Worm (Caenorhabditis elegans) whole organism, early embryonic: ENCODE measurements around the gene cdh-10.

ENCODE experiments used
- B0310.2 ChIP-seq: sonication (generic microtip); optimal IDR thresholded peaks from 2 replicates; lab custom pipeline; 2016; ENCODE audit warnings: mild to moderate bottlenecking, missing genetic modification characterization, missing compliant biosample characterization
- F13C5.2 ChIP-seq: sonication (generic microtip); optimal IDR thresholded peaks from 2 replicates; lab custom pipeline; 2017; ENCODE audit warnings: mild to moderate bottlenecking, missing genetic modification characterization, inconsistent platforms, missing compliant biosample characterization
- aly-1 ChIP-seq: sonication (generic microtip); optimal IDR thresholded peaks from 2 replicates; lab custom pipeline; 2016; ENCODE audit warnings: missing genetic modification characterization, missing compliant biosample characterization
- ama-1 ChIP-seq: fragments of 150-350 bp; optimal IDR thresholded peaks from 2 replicates; lab custom pipeline; 2014
- ceh-13 ChIP-seq: fragments of 200-800 bp; sonication (Bioruptor generic); optimal IDR thresholded peaks from 2 replicates; lab custom pipeline; 2018; ENCODE audit warnings: mild to moderate bottlenecking, missing genetic modification characterization, missing compliant biosample characterization
- ceh-36 ChIP-seq: sonication (generic microtip); optimal IDR thresholded peaks from 2 replicates; lab custom pipeline; 2016; ENCODE audit warnings: missing genetic modification characterization, inconsistent platforms, missing compliant biosample characterization
- ets-7 ChIP-seq: sonication (generic microtip); optimal IDR thresholded peaks from 2 replicates; lab custom pipeline; 2016; ENCODE audit warnings: missing genotype, missing genetic modification characterization, missing compliant biosample characterization
- flt-1 ChIP-seq: fragments of 200-800 bp; sonication (Bioruptor generic); IDR thresholded peaks from 2 replicates; pipeline ENCODE4 v1.3.6; 2022; ENCODE audit warnings: missing genetic modification characterization, missing compliant biosample characterization
- hmbx-1 ChIP-seq: sonication (generic microtip); optimal IDR thresholded peaks from 2 replicates; lab custom pipeline; 2016; ENCODE audit warnings: mild to moderate bottlenecking, missing genetic modification characterization, missing compliant biosample characterization
- hmg-4 ChIP-seq: fragments of 200-800 bp; sonication (Bioruptor generic); optimal IDR thresholded peaks from 2 replicates; lab custom pipeline; 2018; ENCODE audit warnings: mild to moderate bottlenecking, missing genetic modification characterization, missing compliant biosample characterization
- hnd-1 ChIP-seq: sonication (generic microtip); optimal IDR thresholded peaks from 2 replicates; lab custom pipeline; 2016; ENCODE audit warnings: missing genetic modification characterization, missing compliant biosample characterization
- pes-1 ChIP-seq: fragments of 200-800 bp; sonication (Bioruptor generic); IDR thresholded peaks from 2 replicates; pipeline ENCODE4 v1.3.6; 2022; ENCODE audit warnings: missing genetic modification reagents, missing genetic modification characterization, missing compliant biosample characterization
- scrt-1 ChIP-seq: fragments of 200-800 bp; sonication (Bioruptor generic); IDR thresholded peaks from 2 replicates; pipeline ENCODE4 v1.3.6; 2022; ENCODE audit warnings: missing genetic modification characterization, missing compliant biosample characterization
- sea-1 ChIP-seq: fragments of 200-800 bp; sonication (Bioruptor generic); conservative IDR thresholded peaks from 2 replicates; pipeline ENCODE4 v1.3.6; 2022; ENCODE audit warnings: missing genetic modification characterization, missing compliant biosample characterization
- tbx-11 ChIP-seq: fragments of 200-800 bp; sonication (Bioruptor generic); IDR thresholded peaks from 2 replicates; pipeline ENCODE4 v1.3.6; 2022; ENCODE audit warnings: missing genetic modification characterization, missing compliant biosample characterization
- tbx-37 ChIP-seq: fragments of 200-800 bp; sonication (Bioruptor generic); conservative IDR thresholded peaks from 2 replicates; pipeline ENCODE4 v1.3.6; 2022; ENCODE audit warnings: missing genetic modification reagents, missing genetic modification characterization, missing compliant biosample characterization
- tra-4 ChIP-seq: sonication (generic microtip); optimal IDR thresholded peaks from 2 replicates; lab custom pipeline; 2017; ENCODE audit warnings: missing genetic modification characterization, missing compliant biosample characterization

cdh-10 gene

ce11 chrIV:2390804-2391203 is 72.4 kb downstream of the cdh-10 start, which contains the start of gene eri-5:
eri-5 (plus strand) TSS chrIV:2390821.
- TF ChIP-seq F13C5.2 (tag; lab: Kevin White, UChicago) (no peak), sea-1 (no peak), scrt-1 (no peak), tra-4 (no peak), tbx-11 (GFP tag; lab: Robert Waterston, UW) (no peak), tbx-37 (GFP tag; lab: Robert Waterston, UW) (no peak), B0310.2 (no peak), ceh-36 (no peak), aly-1 (tag; lab: Kevin White, UChicago) (no peak), hmbx-1 (tag; lab: Kevin White, UChicago) (no peak), hmg-4 (GFP tag; lab: Kevin White, UChicago) (no peak), ets-7 (tag; lab: Kevin White, UChicago) (no peak), hnd-1 (tag; lab: Kevin White, UChicago) (no peak), pes-1 (GFP tag; lab: Robert Waterston, UW) (no peak), ama-1 (lab: Kevin White, UChicago) (no peak), flt-1 (GFP tag; lab: Robert Waterston, UW) (no peak)

- TF ChIP-seq ama-1 (lab: Kevin White, UChicago) (no peak), tra-4 (no peak), B0310.2 (peak; percentile 15), flt-1 (GFP tag; lab: Robert Waterston, UW) (no peak), hnd-1 (tag; lab: Kevin White, UChicago) (no peak), scrt-1 (no peak), hmbx-1 (tag; lab: Kevin White, UChicago) (peak; percentile 14), F13C5.2 (tag; lab: Kevin White, UChicago) (no peak), tbx-11 (GFP tag; lab: Robert Waterston, UW) (no peak), ceh-13 (GFP tag; lab: Kevin White, UChicago) (no peak), sea-1 (no peak), pes-1 (GFP tag; lab: Robert Waterston, UW) (0 out of 2 replicates have a peak, but pooled peaks have one; percentile 22)
Observed at ce11 chrIV:2390251-2390672, 72.9 kb downstream of the cdh-10 start.

DNA sequence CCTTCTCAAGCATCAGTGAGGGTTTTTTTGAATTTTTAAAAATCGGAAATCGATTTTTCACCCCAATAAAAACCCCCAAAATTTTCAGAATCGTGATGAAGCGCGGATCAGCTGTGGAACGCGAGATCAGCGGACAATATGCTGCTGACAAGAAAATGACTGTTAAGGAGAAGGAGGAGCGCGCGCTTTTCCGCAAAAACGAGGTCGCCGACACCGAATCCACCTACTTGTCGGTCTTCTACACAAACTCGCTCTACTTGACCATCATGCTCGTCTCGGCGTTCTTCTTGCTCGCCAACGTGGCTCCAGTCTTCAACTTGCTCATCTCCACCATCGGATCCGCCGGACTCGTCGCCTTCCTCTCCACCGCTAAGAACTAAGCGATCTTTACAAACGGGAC is 73.4 kb downstream of the cdh-10 start:
- TF ChIP-seq hmbx-1 (tag; lab: Kevin White, UChicago) = no peak
- TF ChIP-seq tbx-11 (GFP tag; lab: Robert Waterston, UW) = no peak
- TF ChIP-seq sea-1 = no peak
- no peak for TF ChIP-seq ceh-36
- no peak for TF ChIP-seq ets-7 (tag; lab: Kevin White, UChicago)
- no peak for TF ChIP-seq hnd-1 (tag; lab: Kevin White, UChicago)
- TF ChIP-seq ama-1 (lab: Kevin White, UChicago) = no peak
- TF ChIP-seq B0310.2 = no peak

DNA sequence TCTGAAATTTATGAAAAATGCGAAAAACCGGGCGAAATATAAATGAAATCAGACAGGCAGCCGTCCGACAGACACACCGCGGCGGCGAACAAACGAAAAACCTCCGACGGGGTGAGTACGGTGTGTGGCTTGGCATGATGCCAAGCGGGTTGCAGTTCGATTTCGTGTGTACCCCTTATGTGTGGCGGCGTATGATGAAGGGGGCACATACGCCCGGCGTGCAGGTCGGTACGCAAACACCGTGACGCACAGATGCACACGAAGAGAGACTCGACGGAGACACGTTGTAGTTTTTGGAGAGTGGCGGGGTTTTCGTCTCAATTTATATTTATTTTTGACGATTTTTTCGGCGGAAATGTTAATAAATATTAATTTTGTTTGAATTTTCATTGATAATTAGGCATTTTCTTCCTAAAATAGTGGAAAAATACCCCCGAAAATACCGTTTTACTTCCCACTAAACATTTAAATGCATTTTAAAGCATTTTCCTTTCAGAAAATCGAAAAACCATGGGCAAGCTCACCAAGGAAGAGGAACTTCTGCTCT is 74.1 kb downstream of the cdh-10 start, which contains the start of gene trap-3:
trap-3 (plus strand) TSS at position 497 of the 547 bp plus-strand sequence.
- peak; percentile 61 for TF ChIP-seq tbx-11 (GFP tag; lab: Robert Waterston, UW)
- TF ChIP-seq tbx-37 (GFP tag; lab: Robert Waterston, UW) = peak; percentile 49; the same call in 1 of the 2 replicates
- TF ChIP-seq ets-7 (tag; lab: Kevin White, UChicago) = peak; percentile 55
- no peak for TF ChIP-seq scrt-1
- TF ChIP-seq flt-1 (GFP tag; lab: Robert Waterston, UW) = 0 out of 2 replicates have a peak, but pooled peaks have one; percentile 22
- no peak for TF ChIP-seq hmbx-1 (tag; lab: Kevin White, UChicago)
- TF ChIP-seq sea-1 = 0 out of 2 replicates have a peak, but pooled peaks have one; percentile 53
- TF ChIP-seq B0310.2 = no peak
- no peak for TF ChIP-seq aly-1 (tag; lab: Kevin White, UChicago)
- peak; percentile 67 for TF ChIP-seq hmg-4 (GFP tag; lab: Kevin White, UChicago)
- no peak for TF ChIP-seq hnd-1 (tag; lab: Kevin White, UChicago)
- TF ChIP-seq ceh-36 = no peak
- TF ChIP-seq pes-1 (GFP tag; lab: Robert Waterston, UW) = no peak; the same call in 1 of the 2 replicates
- peak; percentile 90 for TF ChIP-seq F13C5.2 (tag; lab: Kevin White, UChicago)
- TF ChIP-seq ama-1 (lab: Kevin White, UChicago) = no peak
- TF ChIP-seq ceh-13 (GFP tag; lab: Kevin White, UChicago) = no peak
- TF ChIP-seq tra-4 = peak; percentile 43

DNA sequence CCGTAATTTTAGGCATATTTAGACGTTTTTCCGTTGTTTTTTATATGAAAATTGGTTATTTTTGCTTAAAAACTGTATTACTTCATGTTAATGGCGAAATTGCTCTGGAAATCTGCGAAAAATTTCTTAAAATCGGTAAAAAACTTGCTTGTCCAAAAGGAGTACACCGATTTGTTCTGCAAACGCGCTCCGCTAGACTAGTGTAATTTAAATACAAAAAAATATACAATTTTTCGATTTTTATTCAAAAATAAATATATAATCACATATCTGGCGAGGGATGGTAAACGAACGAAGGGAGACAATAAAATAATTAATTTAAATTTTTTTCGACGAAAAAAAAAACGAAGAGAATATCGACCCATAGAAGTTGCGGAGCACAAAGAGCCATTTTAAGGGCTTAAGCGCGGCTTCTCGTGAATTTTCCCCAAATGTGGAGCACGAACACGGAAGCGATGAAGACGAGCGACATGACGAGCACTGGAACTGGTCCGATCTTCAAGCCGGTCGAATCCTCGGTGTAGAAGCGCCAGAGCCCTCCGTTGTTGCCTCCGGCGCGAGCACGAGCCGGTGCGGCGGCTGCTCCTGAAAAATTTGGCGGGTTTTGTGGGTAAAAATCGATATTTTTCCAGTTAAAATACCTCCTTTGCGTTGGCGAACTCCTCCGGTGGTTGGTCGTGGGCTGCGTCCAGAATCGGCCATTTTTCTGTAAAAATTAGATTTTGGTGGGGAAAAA is 75.0 kb downstream of the cdh-10 start, which contains the start of gene sec-61.B:
sec-61.B (minus strand) TSS at position 706 of the 736 bp plus-strand sequence.
- no peak for TF ChIP-seq ceh-36
- no peak for TF ChIP-seq flt-1 (GFP tag; lab: Robert Waterston, UW)
- no peak for TF ChIP-seq hmg-4 (GFP tag; lab: Kevin White, UChicago)
- no peak for TF ChIP-seq ceh-13 (GFP tag; lab: Kevin White, UChicago)
- no peak for TF ChIP-seq sea-1
- TF ChIP-seq tbx-37 (GFP tag; lab: Robert Waterston, UW) = no peak
- TF ChIP-seq F13C5.2 (tag; lab: Kevin White, UChicago) = no peak
- TF ChIP-seq hnd-1 (tag; lab: Kevin White, UChicago) = no peak
- no peak for TF ChIP-seq scrt-1
- no peak for TF ChIP-seq B0310.2
- no peak for TF ChIP-seq ama-1 (lab: Kevin White, UChicago)
- TF ChIP-seq tra-4 = no peak
